Worm (Caenorhabditis elegans) whole organism, L1 larva: Measurements from ENCODE around the gene pals-23.
A peak's percentile ranks its signal among the peaks of the same experiment; 100 is the strongest.

Source experiments
- F16B12.6 ChIP-seq: fragments of 150-350 bp; optimal IDR thresholded peaks from 2 replicates; lab custom pipeline; 2014; ENCODE audit warnings: missing biosample characterization, missing genetic modification characterization
- Y116A8C.19 ChIP-seq: sonication (generic microtip); optimal IDR thresholded peaks from 2 replicates; lab custom pipeline; 2016; ENCODE audit warnings: missing compliant biosample characterization, missing genetic modification characterization, borderline replicate concordance
- blmp-1 ChIP-seq: fragments of 150-350 bp; optimal IDR thresholded peaks from 2 replicates; lab custom pipeline; 2014; ENCODE audit warnings: missing biosample characterization, missing genetic modification characterization
- ceh-82 ChIP-seq, 3 experiments: fragments of 150-350 bp in 1 of 3; sonication (generic microtip) in 2 of 3; optimal IDR thresholded peaks; 2 replicates each; lab custom pipeline; 2014 to 2017; ENCODE audit warnings: missing biosample characterization in 3 of 3, missing genetic modification characterization in 3 of 3
- dpl-1 ChIP-seq, 3 experiments: fragments of 150-350 bp in 2 of 3; sonication (generic microtip) in 1 of 3; optimal IDR thresholded peaks; 2 replicates each; lab custom pipeline; 2014 to 2017; ENCODE audit warnings: missing biosample characterization in 3 of 3, missing genetic modification characterization in 3 of 3, missing genetic modification reagents in 3 of 3
- dsc-1 ChIP-seq: sonication (generic microtip); optimal IDR thresholded peaks from 2 replicates; lab custom pipeline; 2016; ENCODE audit warnings: mild to moderate bottlenecking, missing genetic modification characterization, missing compliant biosample characterization
- efl-1 ChIP-seq, 4 experiments: fragments of 150-350 bp; optimal IDR thresholded peaks in 3 of 4; peaks in 1 of 4; 1 replicate in 1 of 4; 2 replicates in 3 of 4; lab custom pipeline; 2014; ENCODE audit warnings: missing biosample characterization in 2 of 4, missing genetic modification characterization in 2 of 4, missing genetic modification reagents in 2 of 4
- efl-3 ChIP-seq: fragments of 200-800 bp; sonication (Bioruptor generic); optimal IDR thresholded peaks from 2 replicates; lab custom pipeline; 2018; ENCODE audit warnings: mild to moderate bottlenecking, missing genetic modification characterization, missing compliant biosample characterization
- ets-5 ChIP-seq: fragments of 200-800 bp; sonication (Bioruptor generic); IDR thresholded peaks from 2 replicates; pipeline ENCODE4 v1.3.6; 2022; ENCODE audit warnings: missing genetic modification characterization, missing compliant biosample characterization
- fkh-8 ChIP-seq: sonication (generic microtip); optimal IDR thresholded peaks from 2 replicates; lab custom pipeline; 2016; ENCODE audit warnings: mild to moderate bottlenecking, missing genetic modification characterization, missing compliant biosample characterization
- fos-1 ChIP-seq: fragments of 150-350 bp; optimal IDR thresholded peaks from 2 replicates; lab custom pipeline; 2014; ENCODE audit warnings: missing biosample characterization, missing genetic modification characterization
- hlh-17 ChIP-seq: fragments of 200-800 bp; sonication (Bioruptor generic); optimal IDR thresholded peaks from 2 replicates; lab custom pipeline; 2018; ENCODE audit warnings: missing genetic modification characterization, mild to moderate bottlenecking, missing compliant biosample characterization, moderate library complexity, borderline replicate concordance
- isw-1 ChIP-seq: fragments of 200-800 bp; sonication (Bioruptor generic); IDR thresholded peaks from 2 replicates; pipeline ENCODE4 v1.3.6; 2022; ENCODE audit warnings: missing genetic modification characterization, missing compliant biosample characterization
- lin-13 ChIP-seq: fragments of 150-350 bp; optimal IDR thresholded peaks from 2 replicates; lab custom pipeline; 2014; ENCODE audit warnings: missing biosample characterization, missing genetic modification reagents, missing genetic modification characterization
- lin-14 ChIP-seq: fragments of 200-800 bp; sonication (Bioruptor generic); optimal IDR thresholded peaks from 2 replicates; lab custom pipeline; 2018; ENCODE audit warnings: mild to moderate bottlenecking, missing genetic modification characterization, moderate library complexity, missing compliant biosample characterization
- lin-15B ChIP-seq: fragments of 150-350 bp; sonication (generic microtip); optimal IDR thresholded peaks from 3 replicates; lab custom pipeline; 2014; ENCODE audit warnings: missing biosample characterization, missing genetic modification characterization
- lin-35 ChIP-seq, 2 experiments: fragments of 150-350 bp; optimal IDR thresholded peaks; 2 replicates each; lab custom pipeline; 2014; ENCODE audit warnings: missing biosample characterization in 2 of 2, missing genetic modification characterization in 2 of 2, missing genetic modification reagents in 2 of 2
- lin-39 ChIP-seq: fragments of 150-350 bp; optimal IDR thresholded peaks from 2 replicates; lab custom pipeline; 2014; ENCODE audit warnings: missing biosample characterization, missing genetic modification reagents, missing genetic modification characterization
- lir-3 ChIP-seq: sonication (generic microtip); optimal IDR thresholded peaks from 2 replicates; lab custom pipeline; 2016; ENCODE audit warnings: mild to moderate bottlenecking, missing genetic modification characterization, moderate library complexity, missing compliant biosample characterization; ENCODE audit not compliant: poor library complexity
- lsy-2 ChIP-seq, 2 experiments: fragments of 150-350 bp; optimal IDR thresholded peaks; 2 replicates each; lab custom pipeline; 2014; ENCODE audit warnings: missing biosample characterization in 2 of 2, missing genetic modification characterization in 2 of 2
- mep-1 ChIP-seq: fragments of 150-350 bp; optimal IDR thresholded peaks from 2 replicates; lab custom pipeline; 2014; ENCODE audit warnings: missing biosample characterization, missing genetic modification characterization
- nhr-11 ChIP-seq: fragments of 150-350 bp; optimal IDR thresholded peaks from 2 replicates; lab custom pipeline; 2014; ENCODE audit warnings: missing biosample characterization, missing genetic modification characterization
- nhr-19 ChIP-seq: fragments of 200-800 bp; sonication (Bioruptor generic); conservative IDR thresholded peaks from 2 replicates; pipeline ENCODE4 v1.3.6; 2022; ENCODE audit warnings: missing genetic modification characterization, missing compliant biosample characterization
- nhr-20 ChIP-seq: sonication (generic microtip); optimal IDR thresholded peaks from 2 replicates; lab custom pipeline; 2016; ENCODE audit warnings: mild to moderate bottlenecking, missing genetic modification characterization, missing compliant biosample characterization
- nhr-47 ChIP-seq: sonication (generic microtip); optimal IDR thresholded peaks from 2 replicates; lab custom pipeline; 2016; ENCODE audit warnings: mild to moderate bottlenecking, missing genetic modification characterization, moderate library complexity, missing compliant biosample characterization
- nhr-71 ChIP-seq: sonication (generic microtip); optimal IDR thresholded peaks from 2 replicates; lab custom pipeline; 2016; ENCODE audit warnings: mild to moderate bottlenecking, missing genetic modification characterization, moderate library complexity, missing compliant biosample characterization
- nhr-76 ChIP-seq: sonication (generic microtip); optimal IDR thresholded peaks from 2 replicates; lab custom pipeline; 2017; ENCODE audit warnings: missing biosample characterization, missing genetic modification characterization
- nhr-84 ChIP-seq: sonication (generic microtip); optimal IDR thresholded peaks from 2 replicates; lab custom pipeline; 2017; ENCODE audit warnings: missing biosample characterization, missing genetic modification characterization
- pqm-1 ChIP-seq: sonication (generic microtip); optimal IDR thresholded peaks from 3 replicates; lab custom pipeline; 2017; ENCODE audit warnings: missing biosample characterization, missing genetic modification characterization
- rnt-1 ChIP-seq: sonication (generic microtip); optimal IDR thresholded peaks from 2 replicates; lab custom pipeline; 2016; ENCODE audit warnings: mild to moderate bottlenecking, missing genetic modification characterization, moderate library complexity, missing compliant biosample characterization
- skn-1 ChIP-seq: fragments of 150-350 bp; optimal IDR thresholded peaks from 2 replicates; lab custom pipeline; 2014; ENCODE audit warnings: missing biosample characterization, missing genetic modification characterization
- snu-23 ChIP-seq: sonication (generic microtip); optimal IDR thresholded peaks from 2 replicates; lab custom pipeline; 2016; ENCODE audit warnings: missing genetic modification characterization, missing compliant biosample characterization
- sup-37 ChIP-seq: fragments of 200-800 bp; sonication (Bioruptor generic); optimal IDR thresholded peaks from 2 replicates; lab custom pipeline; 2018; ENCODE audit warnings: mild to moderate bottlenecking, missing genetic modification characterization, missing compliant biosample characterization
- swsn-7 ChIP-seq: sonication (generic microtip); optimal IDR thresholded peaks from 2 replicates; lab custom pipeline; 2016; ENCODE audit warnings: missing genetic modification characterization, missing compliant biosample characterization
- tbx-2 ChIP-seq: sonication (generic microtip); optimal IDR thresholded peaks from 2 replicates; lab custom pipeline; 2016; ENCODE audit warnings: missing genetic modification characterization, missing compliant biosample characterization
- unc-130 ChIP-seq: fragments of 150-350 bp; optimal IDR thresholded peaks from 2 replicates; lab custom pipeline; 2017; ENCODE audit warnings: missing biosample characterization, missing genetic modification characterization, inconsistent platforms
- unc-30 ChIP-seq: sonication (generic microtip); optimal IDR thresholded peaks from 2 replicates; lab custom pipeline; 2017; ENCODE audit warnings: missing biosample characterization, missing genetic modification characterization
- unc-86 ChIP-seq: sonication (generic microtip); optimal IDR thresholded peaks from 2 replicates; lab custom pipeline; 2016; ENCODE audit warnings: missing genetic modification characterization, missing compliant biosample characterization
- unc-98 ChIP-seq: fragments of 200-800 bp; sonication (Bioruptor generic); IDR thresholded peaks from 2 replicates; pipeline ENCODE4 v1.3.6; 2022; ENCODE audit warnings: missing genetic modification characterization, missing compliant biosample characterization
- xbp-1 ChIP-seq: sonication (generic microtip); optimal IDR thresholded peaks from 2 replicates; lab custom pipeline; 2016; ENCODE audit warnings: missing genetic modification characterization, missing compliant biosample characterization

Gene pals-23

DNA sequence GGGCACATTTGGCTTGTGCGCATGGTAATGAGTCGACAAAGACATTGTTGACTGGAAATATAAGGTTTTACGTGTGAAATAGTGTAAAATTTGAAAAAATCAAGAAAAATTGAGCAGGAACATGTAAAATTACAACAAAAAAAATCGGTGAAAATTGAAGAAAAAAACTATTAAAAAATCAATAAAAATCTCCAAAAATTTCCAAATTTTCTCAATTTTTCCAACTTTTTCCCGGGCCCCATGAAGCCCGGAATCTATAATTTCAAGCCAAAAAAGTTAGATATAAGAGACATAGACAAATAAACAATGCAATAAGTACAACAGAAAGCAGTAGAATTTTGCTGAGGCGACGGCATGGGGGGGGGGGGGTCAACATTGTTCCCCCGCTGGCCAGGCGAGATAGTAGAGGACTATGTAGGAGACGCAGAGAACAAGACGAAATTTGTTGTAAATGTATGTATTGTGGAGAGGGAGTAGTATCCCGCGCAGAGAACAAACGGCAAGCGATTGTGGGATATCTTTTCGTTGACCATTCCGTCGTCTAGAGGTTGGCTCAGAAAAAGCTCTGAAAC is 29.7 kb upstream of the pals-23 start, which contains the start of gene pat-4 (continued):
- TF ChIP-seq hlh-17 (GFP tag; lab: Kevin White, UChicago) = no peak
- peak; percentile 40 for TF ChIP-seq nhr-20 (tag; lab: Kevin White, UChicago)
- no peak for TF ChIP-seq nhr-76 (tag; lab: Kevin White, UChicago)
- TF ChIP-seq skn-1 (tag; lab: Kevin White, UChicago) = no peak
- TF ChIP-seq fkh-8 (tag; lab: Kevin White, UChicago) = no peak

- TF ChIP-seq lsy-2 (tag; optimal IDR thresholded peaks at IDR 0.05; lab: Kevin White, UChicago) = peak; percentile 48 to 49
- no peak for TF ChIP-seq efl-3 (GFP tag; lab: Kevin White, UChicago)
- peak; percentile 72 for TF ChIP-seq snu-23 (GFP tag; lab: Kevin White, UChicago)
- peak; percentile 18 for TF ChIP-seq blmp-1
- peak; percentile 19; the same call in 1 of the 2 replicates for TF ChIP-seq isw-1 (GFP tag; lab: Robert Waterston, UW)
- peak; percentile 19 to 30 for TF ChIP-seq lin-35 (GFP tag; optimal IDR thresholded peaks at IDR 0.05; lab: Kevin White, UChicago)
- peak in 1 of 3 experiments; percentile 15 for TF ChIP-seq dpl-1 (GFP tag; optimal IDR thresholded peaks at IDR 0.05; lab: Kevin White, UChicago)
- peak; percentile 4 for TF ChIP-seq xbp-1
- peak; percentile 64 to 79 for TF ChIP-seq efl-1 (optimal IDR thresholded peaks at IDR 0.05; lab: Kevin White, UChicago)
- TF ChIP-seq efl-1 (GFP tag; optimal IDR thresholded peaks at IDR 0.05 in 1 of 2; lab: Kevin White, UChicago) = peak in 1 of 2 experiments; percentile 94
- TF ChIP-seq rnt-1 (tag; lab: Kevin White, UChicago) = peak; percentile 87
- peak; percentile 48 for TF ChIP-seq lin-39 (tag; lab: Kevin White, UChicago)
- TF ChIP-seq unc-98 (GFP tag; lab: Robert Waterston, UW) = no peak
- TF ChIP-seq ets-5 = no peak
- no peak for TF ChIP-seq pqm-1 (tag; lab: Kevin White, UChicago)
- TF ChIP-seq tbx-2 (tag; lab: Kevin White, UChicago) = peak; percentile 62
- no peak for TF ChIP-seq nhr-84 (tag; lab: Kevin White, UChicago)
- no peak for TF ChIP-seq sup-37 (GFP tag; lab: Kevin White, UChicago)
- no peak for TF ChIP-seq unc-130 (tag; lab: Kevin White, UChicago)
- no peak for TF ChIP-seq Y116A8C.19 (tag; lab: Kevin White, UChicago)
- no peak for TF ChIP-seq F16B12.6 (tag; lab: Kevin White, UChicago)
- TF ChIP-seq unc-30 (tag; lab: Kevin White, UChicago) = no peak
- TF ChIP-seq lin-15B (tag; lab: Kevin White, UChicago) = no peak
- TF ChIP-seq fos-1 (tag; lab: Kevin White, UChicago) = no peak
- peak in 1 of 3 experiments; percentile 56 for TF ChIP-seq ceh-82 (tag; optimal IDR thresholded peaks at IDR 0.05; lab: Kevin White, UChicago)
- peak; percentile 11 for TF ChIP-seq mep-1 (tag; lab: Kevin White, UChicago)
- peak; percentile 14 for TF ChIP-seq lin-13 (GFP tag; lab: Kevin White, UChicago)
- peak; percentile 10 for TF ChIP-seq nhr-11 (tag; lab: Kevin White, UChicago)
- TF ChIP-seq lir-3 = no peak
- peak; percentile 72 for TF ChIP-seq dsc-1
- TF ChIP-seq nhr-20 (tag; lab: Kevin White, UChicago) = peak; percentile 7
- peak; percentile 64 for TF ChIP-seq lin-14 (GFP tag; lab: Kevin White, UChicago)
- TF ChIP-seq nhr-76 (tag; lab: Kevin White, UChicago) = no peak
- TF ChIP-seq swsn-7 (tag; lab: Kevin White, UChicago) = peak; percentile 50
- peak; percentile 81 for TF ChIP-seq nhr-71 (tag; lab: Kevin White, UChicago)
- no peak for TF ChIP-seq unc-86 (tag; lab: Kevin White, UChicago)
- peak; percentile 62 for TF ChIP-seq nhr-19 (GFP tag; lab: Robert Waterston, UW)
- TF ChIP-seq nhr-47 (tag; lab: Kevin White, UChicago) = peak; percentile 52
Measured at ce11 chrIII:96196-96595, 28.4 kb upstream of the pals-23 start.
